Fruit fly (Drosophila melanogaster) whole organism, embryonic: ENCODE results near the gene Tbcd.

Experiments used
- Ada2b ChIP-seq: fragments of 200-800 bp; sonication (Bioruptor generic); IDR thresholded peaks from 2 replicates; pipeline ENCODE4 v1.3.6; 2022; ENCODE audit warnings: missing biosample characterization, missing genetic modification characterization
- Atf-2 ChIP-seq: fragments of 200-800 bp; sonication (Bioruptor generic); optimal IDR thresholded peaks from 2 replicates; lab custom pipeline; 2016; ENCODE audit warnings: missing biosample characterization, missing genetic modification characterization
- CG11398 ChIP-seq: fragments of 200-800 bp; sonication (Bioruptor generic); optimal IDR thresholded peaks from 2 replicates; lab custom pipeline; 2016; ENCODE audit warnings: missing biosample characterization, missing genetic modification characterization
- CG11504 ChIP-seq: fragments of 200-800 bp; sonication (Bioruptor generic); optimal IDR thresholded peaks from 3 replicates; lab custom pipeline; 2019; ENCODE audit warnings: missing biosample characterization, mild to moderate bottlenecking, missing genetic modification characterization, moderate library complexity
- CG11695 ChIP-seq: fragments of 200-800 bp; sonication (Bioruptor generic); IDR thresholded peaks from 3 replicates; pipeline ENCODE4 v1.3.6; 2022; ENCODE audit warnings: missing biosample characterization, missing genetic modification characterization
- CG13123 ChIP-seq: fragments of 200-800 bp; sonication (Bioruptor generic); optimal IDR thresholded peaks from 2 replicates; lab custom pipeline; 2016; ENCODE audit warnings: missing biosample characterization, missing genetic modification characterization
- CG16779 ChIP-seq: fragments of 200-800 bp; sonication (Bioruptor generic); IDR thresholded peaks from 2 replicates; pipeline ENCODE4 v1.3.6; 2022; ENCODE audit warnings: missing biosample characterization, missing genetic modification characterization
- CG17186 ChIP-seq: fragments of 200-800 bp; sonication (Bioruptor generic); optimal IDR thresholded peaks from 3 replicates; lab custom pipeline; 2017; ENCODE audit warnings: missing biosample characterization, missing genetic modification reagents, missing genetic modification characterization
- CG2116 ChIP-seq: fragments of 200-800 bp; sonication (Bioruptor generic); optimal IDR thresholded peaks from 3 replicates; lab custom pipeline; 2018; ENCODE audit warnings: missing biosample characterization, mild to moderate bottlenecking, missing genetic modification characterization
- CG2120 ChIP-seq: fragments of 200-800 bp; sonication (Bioruptor generic); optimal IDR thresholded peaks from 3 replicates; lab custom pipeline; 2016; ENCODE audit warnings: missing biosample characterization, missing genetic modification characterization
- CG3838 ChIP-seq: fragments of 200-800 bp; sonication (Bioruptor generic); optimal IDR thresholded peaks from 3 replicates; lab custom pipeline; 2016; ENCODE audit warnings: missing biosample characterization, missing genetic modification characterization
- CG4360 ChIP-seq: fragments of 200-800 bp; sonication (Bioruptor generic); IDR thresholded peaks from 2 replicates; pipeline ENCODE4 v1.3.6; 2022; ENCODE audit warnings: missing biosample characterization, missing genetic modification characterization
- CG43689 ChIP-seq: fragments of 200-800 bp; sonication (Bioruptor generic); IDR thresholded peaks from 2 replicates; pipeline ENCODE4 v1.3.6; 2022; ENCODE audit warnings: missing biosample characterization, missing genetic modification characterization
- CG5245 ChIP-seq: fragments of 200-800 bp; sonication (Bioruptor generic); optimal IDR thresholded peaks from 3 replicates; lab custom pipeline; 2016; ENCODE audit warnings: missing biosample characterization, missing genetic modification characterization
- CG6683 ChIP-seq: fragments of 200-800 bp; sonication (Bioruptor generic); optimal IDR thresholded peaks from 2 replicates; lab custom pipeline; 2017; ENCODE audit warnings: missing biosample characterization, mild to moderate bottlenecking, missing genetic modification characterization, missing genetic modification reagents
- CG7372 ChIP-seq: fragments of 200-800 bp; sonication (Bioruptor generic); IDR thresholded peaks from 2 replicates; pipeline ENCODE4 v1.3.6; 2022; ENCODE audit warnings: missing biosample characterization, missing genetic modification characterization
- CG7839 ChIP-seq: fragments of 200-800 bp; sonication (Bioruptor generic); optimal IDR thresholded peaks from 3 replicates; lab custom pipeline; 2018; ENCODE audit warnings: missing biosample characterization, mild to moderate bottlenecking, missing genetic modification characterization, moderate library complexity
- CG8290 ChIP-seq, 3 experiments: fragments of 200-800 bp; sonication (Bioruptor generic); optimal IDR thresholded peaks; 2 replicates each; lab custom pipeline; 2016 to 2019; ENCODE audit warnings: missing biosample characterization in 3 of 3, missing genetic modification characterization in 3 of 3, mild to moderate bottlenecking in 2 of 3, moderate library complexity in 1 of 3
- CG8478 ChIP-seq: fragments of >200 bp; optimal IDR thresholded peaks from 2 replicates; lab custom pipeline; 2018
- CG8765 ChIP-seq: fragments of 200-800 bp; sonication (Bioruptor generic); IDR thresholded peaks from 2 replicates; pipeline ENCODE4 v1.3.6; 2022; ENCODE audit warnings: missing biosample characterization, missing genetic modification characterization
- Chrac-16 ChIP-seq: fragments of 200-800 bp; sonication (Bioruptor generic); optimal IDR thresholded peaks from 3 replicates; lab custom pipeline; 2016; ENCODE audit warnings: missing biosample characterization, missing genetic modification characterization
- CrebB ChIP-seq: fragments of 200-800 bp; sonication (Bioruptor generic); optimal IDR thresholded peaks from 3 replicates; lab custom pipeline; 2018; ENCODE audit warnings: missing biosample characterization, mild to moderate bottlenecking, missing genetic modification characterization
- E2f1 ChIP-seq: fragments of 200-800 bp; sonication (Bioruptor generic); IDR thresholded peaks from 2 replicates; pipeline ENCODE4 v1.3.6; 2022; ENCODE audit warnings: missing biosample characterization, missing genetic modification characterization
- H15 ChIP-seq: fragments of 200-800 bp; sonication (Bioruptor generic); IDR thresholded peaks from 3 replicates; pipeline ENCODE4 v1.3.6; 2022; ENCODE audit warnings: missing biosample characterization, missing genetic modification characterization
- HLH3B ChIP-seq: fragments of 200-800 bp; sonication (Bioruptor generic); IDR thresholded peaks from 2 replicates; pipeline ENCODE4 v1.3.6; 2022; ENCODE audit warnings: missing biosample characterization, missing genetic modification characterization
- Hey ChIP-seq: fragments of 200-800 bp; sonication (Bioruptor generic); optimal IDR thresholded peaks from 3 replicates; lab custom pipeline; 2018; ENCODE audit warnings: missing biosample characterization, mild to moderate bottlenecking, missing genetic modification characterization
- Lim3 ChIP-seq: fragments of 200-800 bp; sonication (Bioruptor generic); IDR thresholded peaks from 2 replicates; pipeline ENCODE4 v1.3.6; 2022; ENCODE audit warnings: missing biosample characterization, missing genetic modification characterization
- MBD-R2 ChIP-seq: fragments of 200-800 bp; sonication (Bioruptor generic); IDR thresholded peaks from 2 replicates; pipeline ENCODE4 v1.3.6; 2022; ENCODE audit warnings: missing biosample characterization, missing genetic modification characterization
- NC2β ChIP-seq: fragments of 200-800 bp; sonication (Bioruptor generic); optimal IDR thresholded peaks from 2 replicates; lab custom pipeline; 2016; ENCODE audit warnings: missing biosample characterization, missing genetic modification characterization
- Oaz ChIP-seq: fragments of 200-800 bp; sonication (Bioruptor generic); IDR thresholded peaks from 2 replicates; pipeline ENCODE4 v1.3.6; 2022; ENCODE audit warnings: missing biosample characterization, missing genetic modification characterization
- Rx ChIP-seq: fragments of 200-800 bp; sonication (Bioruptor generic); IDR thresholded peaks from 2 replicates; pipeline ENCODE4 v1.3.6; 2022; ENCODE audit warnings: missing biosample characterization, missing genetic modification characterization
- Xbp1 ChIP-seq: fragments of 200-800 bp; sonication (Bioruptor generic); optimal IDR thresholded peaks from 3 replicates; lab custom pipeline; 2016; ENCODE audit warnings: missing biosample characterization, mild to moderate bottlenecking, missing genetic modification characterization
- al ChIP-seq: fragments of 200-800 bp; sonication (Bioruptor generic); IDR thresholded peaks from 2 replicates; pipeline ENCODE4 v1.3.6; 2022; ENCODE audit warnings: missing biosample characterization, missing genetic modification characterization
- br ChIP-seq: fragments of >200 bp; optimal IDR thresholded peaks from 2 replicates; lab custom pipeline; 2017
- btn ChIP-seq: fragments of 200-800 bp; sonication (Bioruptor generic); optimal IDR thresholded peaks from 2 replicates; lab custom pipeline; 2016; ENCODE audit warnings: missing biosample characterization, missing genetic modification characterization
- chinmo ChIP-seq: fragments of 200-800 bp; sonication (Bioruptor generic); IDR thresholded peaks from 4 replicates; pipeline ENCODE4 v1.3.6; 2022; ENCODE audit warnings: missing biosample characterization, missing genetic modification characterization; ENCODE audit not compliant: partially characterized antibody
- disco-r ChIP-seq: fragments of 200-800 bp; sonication (Bioruptor generic); optimal IDR thresholded peaks from 2 replicates; lab custom pipeline; 2016; ENCODE audit warnings: missing biosample characterization, missing genetic modification characterization
- emc ChIP-seq: fragments of 200-800 bp; sonication (Bioruptor generic); optimal IDR thresholded peaks from 2 replicates; lab custom pipeline; 2016; ENCODE audit warnings: missing biosample characterization, missing genetic modification characterization
- exex ChIP-seq: fragments of 200-800 bp; sonication (Bioruptor generic); optimal IDR thresholded peaks from 4 replicates; lab custom pipeline; 2018; ENCODE audit warnings: missing biosample characterization, mild to moderate bottlenecking, missing genetic modification characterization, moderate library complexity
- fd3F ChIP-seq: fragments of 200-800 bp; sonication (Bioruptor generic); optimal IDR thresholded peaks from 2 replicates; lab custom pipeline; 2018; ENCODE audit warnings: missing biosample characterization, mild to moderate bottlenecking, missing genetic modification characterization, moderate library complexity
- fru ChIP-seq: fragments of >200 bp; optimal IDR thresholded peaks from 2 replicates; lab custom pipeline; 2017
- gce ChIP-seq: fragments of 200-800 bp; sonication (Bioruptor generic); IDR thresholded peaks from 3 replicates; pipeline ENCODE4 v1.3.6; 2022; ENCODE audit warnings: missing biosample characterization, missing genetic modification characterization
- insv ChIP-seq, 2 experiments: fragments of 200-800 bp; sonication (Bioruptor generic); optimal IDR thresholded peaks; 3 replicates each; lab custom pipeline; 2016 to 2018; ENCODE audit warnings: missing biosample characterization in 2 of 2, missing genetic modification characterization in 2 of 2
- jigr1 ChIP-seq: fragments of 200-800 bp; sonication (Bioruptor generic); IDR thresholded peaks from 3 replicates; pipeline ENCODE4 v1.3.6; 2022; ENCODE audit warnings: missing biosample characterization, missing genetic modification characterization
- jumu ChIP-seq: fragments of 200-800 bp; sonication (Bioruptor generic); optimal IDR thresholded peaks from 3 replicates; lab custom pipeline; 2016; ENCODE audit warnings: missing biosample characterization, missing genetic modification characterization
- kay ChIP-seq: fragments of 200-800 bp; sonication (Bioruptor generic); optimal IDR thresholded peaks from 2 replicates; lab custom pipeline; 2016; ENCODE audit warnings: missing biosample characterization, missing genetic modification characterization
- pita ChIP-seq: fragments of 200-800 bp; sonication (Bioruptor generic); optimal IDR thresholded peaks from 2 replicates; lab custom pipeline; 2017; ENCODE audit warnings: missing biosample characterization, mild to moderate bottlenecking, missing genetic modification characterization
- sug ChIP-seq: fragments of 200-800 bp; optimal IDR thresholded peaks from 2 replicates; lab custom pipeline; 2019; ENCODE audit warnings: missing biosample characterization, mild to moderate bottlenecking, missing genetic modification characterization, moderate library complexity
- tap ChIP-seq: fragments of 200-800 bp; optimal IDR thresholded peaks from 3 replicates; lab custom pipeline; 2019; ENCODE audit warnings: missing biosample characterization, mild to moderate bottlenecking, missing genetic modification characterization, moderate library complexity
- tup ChIP-seq: fragments of 200-800 bp; sonication (Bioruptor generic); optimal IDR thresholded peaks from 2 replicates; lab custom pipeline; 2016; ENCODE audit warnings: missing biosample characterization, mild to moderate bottlenecking, missing genetic modification characterization, moderate library complexity
- unc-4 ChIP-seq: fragments of 200-800 bp; sonication (Bioruptor generic); IDR thresholded peaks from 2 replicates; pipeline ENCODE4 v1.3.6; 2022; ENCODE audit warnings: missing biosample characterization, missing genetic modification characterization; ENCODE audit not compliant: partially characterized antibody
- vfl ChIP-seq: fragments of 200-800 bp; sonication (Bioruptor generic); optimal IDR thresholded peaks from 2 replicates; lab custom pipeline; 2016; ENCODE audit warnings: missing biosample characterization, missing genetic modification characterization
- zfh2 ChIP-seq: fragments of 200-800 bp; sonication (Bioruptor generic); optimal IDR thresholded peaks from 2 replicates; lab custom pipeline; 2016; ENCODE audit warnings: missing biosample characterization, missing genetic modification characterization

Gene Tbcd

DNA sequence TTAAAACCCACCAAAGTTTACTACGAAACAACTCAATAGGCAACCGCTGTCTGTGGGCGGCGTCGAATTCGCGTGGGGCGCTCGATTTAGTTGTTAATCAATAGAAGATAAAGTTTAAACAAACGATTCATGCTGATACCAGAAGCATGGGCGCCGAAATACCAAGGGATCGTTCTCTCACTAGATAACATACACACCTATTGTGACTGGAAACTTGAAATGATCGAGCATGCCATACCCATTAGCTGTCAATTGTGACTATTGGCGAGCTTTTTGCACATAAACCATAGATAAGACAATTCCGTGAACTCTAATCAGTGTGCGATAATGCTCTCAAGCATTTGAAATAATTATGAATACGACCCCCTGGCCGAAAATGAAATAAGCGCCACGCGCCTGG, 32.0 kb downstream of the Tbcd start (continued):
- TF ChIP-seq Oaz (GFP tag; lab: Robert Waterston, UW), result peak; percentile 35
- TF ChIP-seq CG17186 (GFP tag; lab: Kevin White, UChicago), result no peak
- TF ChIP-seq CG13123 (GFP tag; lab: Kevin White, UChicago), result peak; percentile 34
- no peak for TF ChIP-seq unc-4 (GFP tag; lab: Robert Waterston, UW)
- peak; percentile 71 for TF ChIP-seq Atf-2 (GFP tag; lab: Kevin White, UChicago)
- peak; percentile 85 for TF ChIP-seq Hey
- TF ChIP-seq E2f1 (GFP tag; lab: Robert Waterston, UW), result peak; percentile 73
- TF ChIP-seq kay (GFP tag; lab: Kevin White, UChicago), result peak; percentile 8
- TF ChIP-seq br (lab: Kevin White, UChicago), result no peak
- peak; percentile 55 for TF ChIP-seq CG5245 (GFP tag; lab: Kevin White, UChicago)
- TF ChIP-seq Xbp1, result peak; percentile 82
- peak; percentile 22 for TF ChIP-seq CG6683 (GFP tag; lab: Kevin White, UChicago)
- TF ChIP-seq fd3F (GFP tag; lab: Kevin White, UChicago), result peak; percentile 69
- no peak for TF ChIP-seq insv (GFP tag; optimal IDR thresholded peaks at IDR 0.05; lab: Kevin White, UChicago)
- peak; percentile 6 for TF ChIP-seq CG3838 (GFP tag; lab: Kevin White, UChicago)
- TF ChIP-seq CG4360 (GFP tag; lab: Robert Waterston, UW), result no peak
- peak; percentile 83 for TF ChIP-seq zfh2
- TF ChIP-seq sug, result peak; percentile 99
- TF ChIP-seq CG11504 (tag; lab: Kevin White, UChicago), result peak; percentile 84
- TF ChIP-seq vfl (GFP tag; lab: Kevin White, UChicago), result peak; percentile 42
- peak; percentile 33; the same call in 1 of the 2 replicates for TF ChIP-seq Rx (GFP tag; lab: Robert Waterston, UW)
- TF ChIP-seq btn (GFP tag; lab: Kevin White, UChicago), result peak; percentile 56
- TF ChIP-seq NC2β (GFP tag; lab: Kevin White, UChicago), result no peak
- TF ChIP-seq tap (tag; lab: Kevin White, UChicago), result peak; percentile 74
- TF ChIP-seq HLH3B (GFP tag; lab: Robert Waterston, UW), result peak; percentile 81
- TF ChIP-seq CG11695 (GFP tag; lab: Robert Waterston, UW), result peak; percentile 66
- TF ChIP-seq CrebB, result peak; percentile 75
- peak; percentile 78 for TF ChIP-seq CG7839 (tag; lab: Kevin White, UChicago)
- TF ChIP-seq CG2116, result no peak
- peak; percentile 58 for TF ChIP-seq CG11398 (GFP tag; lab: Kevin White, UChicago)

DNA sequence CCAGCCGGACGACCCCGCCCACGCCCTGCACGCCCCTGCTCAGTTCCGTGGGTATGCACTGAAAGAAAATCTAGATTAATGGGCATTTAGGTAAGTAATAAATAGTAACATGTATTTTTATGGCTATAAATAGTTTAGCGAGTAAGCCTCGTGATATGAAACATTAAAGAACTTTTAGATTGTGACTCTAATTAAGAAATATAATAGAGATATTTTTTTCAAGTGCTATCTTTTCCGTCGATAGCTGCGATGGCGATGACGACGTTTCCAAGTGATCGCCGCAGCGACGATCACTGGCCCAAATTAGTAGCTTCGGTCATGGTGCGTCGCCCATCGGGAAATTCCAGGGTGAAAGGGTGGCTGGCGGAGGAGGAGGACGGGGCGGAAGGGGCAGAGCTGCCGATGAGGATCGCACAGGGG, 32.8 kb downstream of the Tbcd start:
- peak; percentile 77 for TF ChIP-seq CG8765 (GFP tag; lab: Robert Waterston, UW)
- TF ChIP-seq jigr1, result peak; percentile 80
- TF ChIP-seq CG2120 (GFP tag; lab: Kevin White, UChicago), result peak; percentile 73
- TF ChIP-seq CG16779 (GFP tag; lab: Robert Waterston, UW), result peak; percentile 73; the same call in 1 of the 2 replicates
- peak; percentile 88 for TF ChIP-seq H15 (GFP tag; lab: Robert Waterston, UW)
- TF ChIP-seq Ada2b, result peak; percentile 91
- peak; percentile 51; the same call in 1 of the 4 replicates for TF ChIP-seq chinmo
- peak; percentile 57; the same call in 1 of the 2 replicates for TF ChIP-seq CG43689
- TF ChIP-seq Lim3 (GFP tag; lab: Robert Waterston, UW), result peak; percentile 76
- TF ChIP-seq fru, result no peak
- TF ChIP-seq pita (GFP tag; lab: Kevin White, UChicago), result no peak
- TF ChIP-seq Oaz (GFP tag; lab: Robert Waterston, UW), result peak; percentile 68
- TF ChIP-seq MBD-R2, result peak; percentile 59; the same call in 1 of the 2 replicates
- peak; percentile 75 for TF ChIP-seq jumu (GFP tag; lab: Kevin White, UChicago)
- peak; percentile 75 for TF ChIP-seq al
- peak; percentile 17 for TF ChIP-seq emc (GFP tag; lab: Kevin White, UChicago)
- TF ChIP-seq disco-r (GFP tag; lab: Kevin White, UChicago), result peak; percentile 34
- TF ChIP-seq CG3838 (GFP tag; lab: Kevin White, UChicago), result peak; percentile 73
- TF ChIP-seq Chrac-16 (GFP tag; lab: Kevin White, UChicago), result peak; percentile 83
- TF ChIP-seq CG8478 (lab: Kevin White, UChicago), result no peak
- peak; percentile 87 for TF ChIP-seq CG7372
- peak; percentile 73 for TF ChIP-seq CG8290 (GFP tag; optimal IDR thresholded peaks at IDR 0.05; lab: Kevin White, UChicago)
- peak; percentile 26 to 81 for TF ChIP-seq CG8290 (tag; optimal IDR thresholded peaks at IDR 0.05; lab: Kevin White, UChicago)
- peak; percentile 89 for TF ChIP-seq gce (GFP tag; lab: Robert Waterston, UW)
- peak; percentile 52 for TF ChIP-seq exex (tag; lab: Kevin White, UChicago)
- TF ChIP-seq tup (GFP tag; lab: Kevin White, UChicago), result peak; percentile 68
